Worm (Caenorhabditis elegans) whole organism, L4 larva: ENCODE data around the gene C42C1.19.

ENCODE experiments used
- F10B5.3 ChIP-seq: sonication (generic microtip); optimal IDR thresholded peaks from 2 replicates; lab custom pipeline; 2016; ENCODE audit warnings: mild to moderate bottlenecking, missing genetic modification characterization, missing compliant biosample characterization
- F26F4.8 ChIP-seq: fragments of 200-800 bp; sonication (Bioruptor generic); conservative IDR thresholded peaks from 2 replicates; pipeline ENCODE4 v1.3.6; 2022; ENCODE audit warnings: missing genetic modification characterization, missing compliant biosample characterization
- T20F7.1 ChIP-seq: fragments of 200-800 bp; sonication (Bioruptor generic); optimal IDR thresholded peaks from 2 replicates; lab custom pipeline; 2018; ENCODE audit warnings: mild to moderate bottlenecking, missing genetic modification characterization, missing compliant biosample characterization
- Y105C5A.15 ChIP-seq: fragments of 200-800 bp; sonication (Bioruptor generic); IDR thresholded peaks from 2 replicates; pipeline ENCODE4 v1.3.6; 2022; ENCODE audit warnings: missing genetic modification characterization, missing compliant biosample characterization
- Y48G9A.11 ChIP-seq: fragments of 200-800 bp; sonication (Bioruptor generic); IDR thresholded peaks from 2 replicates; pipeline ENCODE4 v1.3.6; 2022; ENCODE audit warnings: missing genetic modification reagents, missing genetic modification characterization, missing compliant biosample characterization
- Y75B8A.6 ChIP-seq: fragments of 200-800 bp; sonication (Bioruptor generic); IDR thresholded peaks from 2 replicates; pipeline ENCODE4 v1.3.6; 2022; ENCODE audit warnings: missing genetic modification reagents, missing genetic modification characterization, missing compliant biosample characterization
- ZK337.2 ChIP-seq: fragments of 200-800 bp; sonication (Bioruptor generic); IDR thresholded peaks from 2 replicates; pipeline ENCODE4 v1.3.6; 2022; ENCODE audit warnings: missing genetic modification reagents, missing genetic modification characterization, missing compliant biosample characterization
- ZK546.5 ChIP-seq, 2 experiments: sonication (generic microtip); optimal IDR thresholded peaks; 2 replicates each; lab custom pipeline; 2017; ENCODE audit warnings: missing biosample characterization in 2 of 2, missing genetic modification characterization in 2 of 2
- aly-2 ChIP-seq: sonication (generic microtip); optimal IDR thresholded peaks from 2 replicates; lab custom pipeline; 2018; ENCODE audit warnings: missing biosample characterization, missing genetic modification characterization
- arid-1 ChIP-seq: fragments of 200-800 bp; sonication (Bioruptor generic); conservative IDR thresholded peaks from 2 replicates; pipeline ENCODE4 v1.3.6; 2022; ENCODE audit warnings: missing genetic modification reagents, missing genetic modification characterization, missing compliant biosample characterization
- ceh-20 ChIP-seq: fragments of 200-800 bp; sonication (Bioruptor generic); IDR thresholded peaks from 2 replicates; pipeline ENCODE4 v1.3.6; 2022; ENCODE audit warnings: missing genetic modification reagents, missing genetic modification characterization, missing compliant biosample characterization
- ceh-28 ChIP-seq: fragments of 150-350 bp; optimal IDR thresholded peaks from 2 replicates; lab custom pipeline; 2014; ENCODE audit warnings: missing biosample characterization, missing genetic modification reagents, missing genetic modification characterization
- ceh-44 ChIP-seq: fragments of 200-800 bp; sonication (Bioruptor generic); IDR thresholded peaks from 2 replicates; pipeline ENCODE4 v1.3.6; 2022; ENCODE audit warnings: missing genetic modification reagents, missing genetic modification characterization, missing compliant biosample characterization
- ces-1 ChIP-seq: fragments of 150-350 bp; sonication (generic microtip); optimal IDR thresholded peaks from 4 replicates; lab custom pipeline; 2014; ENCODE audit warnings: missing biosample characterization, missing genetic modification reagents, missing genetic modification characterization
- cey-2 ChIP-seq: sonication (generic microtip); optimal IDR thresholded peaks from 3 replicates; lab custom pipeline; 2017; ENCODE audit warnings: missing genetic modification characterization, mild to moderate bottlenecking, missing compliant biosample characterization, antibody characterized with exemption, borderline replicate concordance; ENCODE audit not compliant: insufficient read depth
- daf-16 ChIP-seq, 3 experiments: sonication (generic microtip); optimal IDR thresholded peaks; 2 replicates each; lab custom pipeline; 2016 to 2017; ENCODE audit warnings: missing genetic modification characterization in 3 of 3, missing genetic modification reagents in 3 of 3, mild to moderate bottlenecking in 2 of 3, missing compliant biosample characterization in 2 of 3, missing biosample characterization in 1 of 3, moderate library complexity in 1 of 3
- dmd-8 ChIP-seq: fragments of 200-800 bp; sonication (Bioruptor generic); IDR thresholded peaks from 2 replicates; pipeline ENCODE4 v1.3.6; 2022; ENCODE audit warnings: missing genetic modification characterization, missing compliant biosample characterization
- dmd-9 ChIP-seq: fragments of 200-800 bp; sonication (Bioruptor generic); IDR thresholded peaks from 2 replicates; pipeline ENCODE4 v1.3.6; 2022; ENCODE audit warnings: missing genetic modification reagents, missing genetic modification characterization, missing compliant biosample characterization
- egl-43 ChIP-seq: fragments of 200-800 bp; sonication (Bioruptor generic); IDR thresholded peaks from 2 replicates; pipeline ENCODE4 v1.3.6; 2022; ENCODE audit warnings: missing genetic modification reagents, missing genetic modification characterization, missing compliant biosample characterization
- hif-1 ChIP-seq, 2 experiments: sonication (generic microtip); optimal IDR thresholded peaks; 2 replicates each; lab custom pipeline; 2016 to 2017; ENCODE audit warnings: missing compliant biosample characterization in 2 of 2, missing genetic modification characterization in 2 of 2, missing genetic modification reagents in 2 of 2, missing genotype in 2 of 2, mild to moderate bottlenecking in 1 of 2
- hmg-1.1 ChIP-seq: fragments of 200-800 bp; sonication (Bioruptor generic); IDR thresholded peaks from 2 replicates; pipeline ENCODE4 v1.3.6; 2022; ENCODE audit warnings: missing genetic modification reagents, missing genetic modification characterization, missing compliant biosample characterization
- lim-7 ChIP-seq: fragments of 200-800 bp; sonication (Bioruptor generic); IDR thresholded peaks from 2 replicates; pipeline ENCODE4 v1.3.6; 2022; ENCODE audit warnings: missing genetic modification characterization, missing compliant biosample characterization
- lin-1 ChIP-seq: fragments of 200-800 bp; sonication (Bioruptor generic); IDR thresholded peaks from 2 replicates; pipeline ENCODE4 v1.3.6; 2022; ENCODE audit warnings: missing genetic modification reagents, missing genetic modification characterization, missing compliant biosample characterization
- lin-13 ChIP-seq: fragments of 150-350 bp; optimal IDR thresholded peaks from 2 replicates; lab custom pipeline; 2014; ENCODE audit warnings: missing biosample characterization, missing genetic modification reagents, missing genetic modification characterization
- lin-15B ChIP-seq: fragments of 150-350 bp; sonication (generic microtip); optimal IDR thresholded peaks from 3 replicates; lab custom pipeline; 2014; ENCODE audit warnings: missing biosample characterization, missing genetic modification characterization
- lin-39 ChIP-seq: fragments of 150-350 bp; optimal IDR thresholded peaks from 2 replicates; lab custom pipeline; 2014; ENCODE audit warnings: missing biosample characterization, missing genetic modification reagents, missing genetic modification characterization
- madf-5 ChIP-seq, 2 experiments: fragments of 200-800 bp; sonication (Bioruptor generic); IDR thresholded peaks; 2 replicates each; pipeline ENCODE4 v1.3.6; 2022; ENCODE audit warnings: missing compliant biosample characterization in 2 of 2, missing genetic modification characterization in 2 of 2
- mdl-1 ChIP-seq, 2 experiments: fragments of 150-350 bp in 1 of 2; sonication (generic microtip) in 1 of 2; optimal IDR thresholded peaks; 2 replicates each; lab custom pipeline; 2014 to 2017; ENCODE audit warnings: missing biosample characterization in 2 of 2, missing genetic modification characterization in 2 of 2
- mes-2 ChIP-seq: sonication (generic microtip); optimal IDR thresholded peaks from 2 replicates; lab custom pipeline; 2016; ENCODE audit warnings: missing genotype, mild to moderate bottlenecking, missing genetic modification characterization, missing compliant biosample characterization; ENCODE audit not compliant: poor library complexity, severe bottlenecking
- mxl-3 ChIP-seq: fragments of 200-800 bp; sonication (Bioruptor generic); optimal IDR thresholded peaks from 2 replicates; lab custom pipeline; 2018; ENCODE audit warnings: mild to moderate bottlenecking, missing genetic modification characterization, missing compliant biosample characterization
- nhr-102 ChIP-seq: sonication (generic microtip); optimal IDR thresholded peaks from 2 replicates; lab custom pipeline; 2016; ENCODE audit warnings: mild to moderate bottlenecking, missing genetic modification characterization, moderate library complexity, missing compliant biosample characterization
- nhr-11 ChIP-seq: fragments of 150-350 bp; optimal IDR thresholded peaks from 2 replicates; lab custom pipeline; 2014; ENCODE audit warnings: missing biosample characterization, missing genetic modification characterization
- nhr-111 ChIP-seq: fragments of 200-800 bp; sonication (Bioruptor generic); optimal IDR thresholded peaks from 2 replicates; lab custom pipeline; 2018; ENCODE audit warnings: mild to moderate bottlenecking, missing genetic modification characterization, missing compliant biosample characterization
- nhr-237 ChIP-seq: sonication (generic microtip); optimal IDR thresholded peaks from 2 replicates; lab custom pipeline; 2017; ENCODE audit warnings: missing biosample characterization, missing genetic modification characterization
- nhr-25 ChIP-seq: sonication (generic microtip); optimal IDR thresholded peaks from 2 replicates; lab custom pipeline; 2017; ENCODE audit warnings: missing genetic modification characterization, mild to moderate bottlenecking, missing compliant biosample characterization, antibody characterized with exemption, moderate library complexity, borderline replicate concordance; ENCODE audit not compliant: insufficient read depth
- nhr-41 ChIP-seq: fragments of 200-800 bp; sonication (Bioruptor generic); IDR thresholded peaks from 2 replicates; pipeline ENCODE4 v1.3.6; 2022; ENCODE audit warnings: missing genetic modification reagents, missing genetic modification characterization, missing compliant biosample characterization
- nhr-48 ChIP-seq: sonication (generic microtip); optimal IDR thresholded peaks from 2 replicates; lab custom pipeline; 2016; ENCODE audit warnings: mild to moderate bottlenecking, missing genetic modification characterization, missing compliant biosample characterization
- nhr-6 ChIP-seq: fragments of 150-350 bp; optimal IDR thresholded peaks from 2 replicates; lab custom pipeline; 2014; ENCODE audit warnings: missing biosample characterization, missing genetic modification characterization
- nhr-77 ChIP-seq: fragments of 150-350 bp; optimal IDR thresholded peaks from 2 replicates; lab custom pipeline; 2014; ENCODE audit warnings: missing biosample characterization, missing genetic modification characterization
- pha-4 ChIP-seq, 2 experiments: fragments of 150-350 bp in 1 of 2; fragments of 200-800 bp in 1 of 2; sonication (Bioruptor generic) in 1 of 2; IDR thresholded peaks in 1 of 2; optimal IDR thresholded peaks in 1 of 2; 2 replicates each; pipeline versions ENCODE4 v1.3.6 to Lab custom; 2014 to 2022; ENCODE audit warnings: missing genetic modification characterization in 2 of 2, missing genetic modification reagents in 2 of 2, missing biosample characterization in 1 of 2, missing compliant biosample characterization in 1 of 2
- rbr-2 ChIP-seq: sonication (generic microtip); optimal IDR thresholded peaks from 2 replicates; lab custom pipeline; 2016; ENCODE audit warnings: missing genotype, missing genetic modification characterization, missing compliant biosample characterization
- sdz-12 ChIP-seq: fragments of 200-800 bp; sonication (Bioruptor generic); optimal IDR thresholded peaks from 2 replicates; lab custom pipeline; 2018; ENCODE audit warnings: mild to moderate bottlenecking, missing genetic modification characterization, missing compliant biosample characterization
- skn-1 ChIP-seq: fragments of 150-350 bp; optimal IDR thresholded peaks from 2 replicates; lab custom pipeline; 2014; ENCODE audit warnings: missing biosample characterization, missing genetic modification characterization
- snpc-1.2 ChIP-seq: fragments of 200-800 bp; sonication (Bioruptor generic); IDR thresholded peaks from 2 replicates; pipeline ENCODE4 v1.3.6; 2022; ENCODE audit warnings: missing genetic modification reagents, missing genetic modification characterization, missing compliant biosample characterization
- snpc-4 ChIP-seq: fragments of 150-350 bp; optimal IDR thresholded peaks from 2 replicates; lab custom pipeline; 2014; ENCODE audit warnings: missing biosample characterization, missing genetic modification characterization
- spr-1 ChIP-seq: sonication (generic microtip); optimal IDR thresholded peaks from 2 replicates; lab custom pipeline; 2016; ENCODE audit warnings: mild to moderate bottlenecking, missing genetic modification characterization, missing compliant biosample characterization
- unc-130 ChIP-seq: sonication (generic microtip); optimal IDR thresholded peaks from 2 replicates; lab custom pipeline; 2016; ENCODE audit warnings: missing genetic modification reagents, missing genetic modification characterization, missing compliant biosample characterization
- zag-1 ChIP-seq: fragments of 150-350 bp; optimal IDR thresholded peaks from 2 replicates; lab custom pipeline; 2014; ENCODE audit warnings: missing biosample characterization, missing genetic modification characterization

C42C1.19 gene

DNA sequence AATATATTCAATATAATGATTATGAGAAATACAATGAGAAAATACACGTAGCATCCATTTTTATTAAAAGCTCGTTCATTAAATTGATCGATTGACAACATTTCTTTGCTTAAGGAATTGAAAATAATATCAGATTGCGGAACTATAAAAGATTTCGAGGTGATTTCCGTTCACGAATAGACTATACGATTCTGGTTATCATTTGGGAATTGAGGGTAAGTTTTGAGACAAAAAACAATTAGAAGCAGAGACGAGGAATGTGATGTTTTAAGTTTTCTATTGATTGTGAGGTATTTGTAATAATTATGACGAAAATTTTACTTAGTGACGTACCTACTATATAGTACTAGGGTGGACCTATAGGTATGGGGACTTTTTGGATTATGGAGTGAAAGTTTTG, 43.7 kb upstream of the C42C1.19 start, which contains the start of gene sre-19:
TSS of gene sre-19 (minus strand) at position 101 of the 400 bp plus-strand sequence.
- TF ChIP-seq T20F7.1 (GFP tag; lab: Kevin White, UChicago), result no peak
- no peak for TF ChIP-seq nhr-48 (tag; lab: Kevin White, UChicago)
- no peak for TF ChIP-seq ceh-44 (GFP tag; lab: Robert Waterston, UW)
- no peak for TF ChIP-seq F26F4.8 (GFP tag; lab: Robert Waterston, UW)
- no peak for TF ChIP-seq aly-2 (tag; lab: Kevin White, UChicago)
- TF ChIP-seq nhr-11 (tag; lab: Kevin White, UChicago), result no peak
- TF ChIP-seq lin-39 (tag; lab: Kevin White, UChicago), result no peak
- TF ChIP-seq ZK546.5 (tag; optimal IDR thresholded peaks at IDR 0.05; lab: Kevin White, UChicago), result no peak
- no peak for TF ChIP-seq sdz-12 (GFP tag; lab: Kevin White, UChicago)
- no peak for TF ChIP-seq lin-15B
- no peak for TF ChIP-seq lin-13 (GFP tag; lab: Kevin White, UChicago)
- no peak for TF ChIP-seq pha-4 (GFP tag; IDR thresholded peaks at IDR 0.05; lab: Robert Waterston, UW)
- TF ChIP-seq pha-4 (tag; optimal IDR thresholded peaks at IDR 0.05; lab: Kevin White, UChicago), result no peak
- TF ChIP-seq zag-1 (tag; lab: Kevin White, UChicago), result no peak
- TF ChIP-seq Y105C5A.15, result no peak
- no peak for TF ChIP-seq hif-1 (tag; optimal IDR thresholded peaks at IDR 0.05; lab: Kevin White, UChicago)
- no peak for TF ChIP-seq egl-43
- no peak for TF ChIP-seq nhr-77 (tag; lab: Kevin White, UChicago)
- no peak for TF ChIP-seq ceh-28 (tag; lab: Kevin White, UChicago)
- TF ChIP-seq nhr-25, result no peak
- TF ChIP-seq lim-7 (GFP tag; lab: Robert Waterston, UW), result no peak

DNA sequence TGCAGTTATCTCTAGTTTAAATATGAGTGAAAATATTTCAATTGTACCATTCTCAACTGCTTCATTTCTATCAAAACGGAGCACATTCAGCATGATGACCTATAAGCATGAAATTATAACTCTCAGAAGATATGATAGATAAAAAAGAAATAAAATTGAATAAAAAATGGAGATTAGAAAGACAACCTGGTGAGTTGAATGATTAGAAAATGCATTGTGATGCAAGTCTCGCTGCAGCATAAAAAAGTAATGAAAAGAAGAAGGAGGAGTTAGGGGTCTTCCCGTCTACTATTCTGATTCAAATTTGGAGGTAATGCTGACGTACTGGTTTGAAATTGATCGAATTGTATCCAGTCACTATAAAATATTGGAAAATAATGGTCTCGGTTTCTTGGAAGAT, 37.8 kb upstream of the C42C1.19 start, which contains the start of gene sre-15:
TSS of gene sre-15 (minus strand) at position 101 of the 400 bp plus-strand sequence.
- TF ChIP-seq skn-1 (no peak), rbr-2 (tag; lab: Kevin White, UChicago) (no peak), arid-1 (GFP tag; lab: Robert Waterston, UW) (no peak), mes-2 (tag; lab: Kevin White, UChicago) (no peak), aly-2 (tag; lab: Kevin White, UChicago) (no peak), nhr-41 (no peak), dmd-8 (GFP tag; lab: Robert Waterston, UW) (no peak), nhr-237 (tag; lab: Kevin White, UChicago) (no peak), F10B5.3 (tag; lab: Kevin White, UChicago) (no peak), Y75B8A.6 (GFP tag; lab: Robert Waterston, UW) (no peak), unc-130 (no peak), ceh-44 (GFP tag; lab: Robert Waterston, UW) (no peak), ZK337.2 (GFP tag; lab: Robert Waterston, UW) (no peak), ces-1 (no peak), mdl-1 (tag; optimal IDR thresholded peaks at IDR 0.05; lab: Kevin White, UChicago) (no peak), daf-16 (GFP tag; optimal IDR thresholded peaks at IDR 0.05; lab: Kevin White, UChicago) (no peak), daf-16 (tag; optimal IDR thresholded peaks at IDR 0.05; lab: Kevin White, UChicago) (no peak), ceh-20 (no peak), spr-1 (tag; lab: Kevin White, UChicago) (no peak), snpc-4 (tag; lab: Kevin White, UChicago) (no peak)

DNA sequence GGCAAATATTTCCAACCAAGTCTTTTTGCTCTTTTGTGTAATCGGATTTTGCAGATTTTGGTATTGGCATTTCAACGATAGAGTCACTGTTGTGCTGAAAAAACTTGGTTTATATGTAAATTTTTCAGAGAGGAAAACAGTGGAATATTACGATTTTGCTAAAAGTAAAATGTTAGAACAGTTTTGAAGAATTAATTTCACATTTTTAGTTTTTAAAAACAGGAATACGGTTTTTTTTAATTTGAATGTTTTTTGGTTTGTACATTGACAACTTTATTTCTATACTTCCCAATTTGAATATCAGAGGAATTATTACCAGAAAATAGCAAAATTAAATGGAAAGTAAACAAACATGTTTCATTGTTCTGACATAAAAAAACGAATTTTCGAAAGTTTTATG, 30.0 kb upstream of the C42C1.19 start, which contains the start of gene dnj-26:
TSS of gene dnj-26 (minus strand) at position 101 of the 400 bp plus-strand sequence.
- TF ChIP-seq mxl-3 (GFP tag; lab: Kevin White, UChicago), result no peak
- no peak for TF ChIP-seq Y48G9A.11 (GFP tag; lab: Robert Waterston, UW)
- TF ChIP-seq madf-5 (GFP tag; IDR thresholded peaks at IDR 0.05; lab: Robert Waterston, UW), result no peak
- TF ChIP-seq F26F4.8 (GFP tag; lab: Robert Waterston, UW), result no peak
- TF ChIP-seq nhr-6 (tag; lab: Kevin White, UChicago), result no peak
- no peak for TF ChIP-seq cey-2
- no peak for TF ChIP-seq nhr-102 (tag; lab: Kevin White, UChicago)
- no peak for TF ChIP-seq hmg-1.1
- TF ChIP-seq lin-1 (GFP tag; lab: Robert Waterston, UW), result no peak
- no peak for TF ChIP-seq T20F7.1 (GFP tag; lab: Kevin White, UChicago)
- TF ChIP-seq snpc-1.2 (GFP tag; lab: Robert Waterston, UW), result no peak
- TF ChIP-seq ceh-20, result no peak
- no peak for TF ChIP-seq dmd-9 (GFP tag; lab: Robert Waterston, UW)
- TF ChIP-seq mdl-1 (tag; optimal IDR thresholded peaks at IDR 0.05; lab: Kevin White, UChicago), result no peak
- TF ChIP-seq nhr-111 (GFP tag; lab: Kevin White, UChicago), result no peak
